Fruit fly (Drosophila melanogaster): ENCODE data around the gene CG42676.

DNA sequence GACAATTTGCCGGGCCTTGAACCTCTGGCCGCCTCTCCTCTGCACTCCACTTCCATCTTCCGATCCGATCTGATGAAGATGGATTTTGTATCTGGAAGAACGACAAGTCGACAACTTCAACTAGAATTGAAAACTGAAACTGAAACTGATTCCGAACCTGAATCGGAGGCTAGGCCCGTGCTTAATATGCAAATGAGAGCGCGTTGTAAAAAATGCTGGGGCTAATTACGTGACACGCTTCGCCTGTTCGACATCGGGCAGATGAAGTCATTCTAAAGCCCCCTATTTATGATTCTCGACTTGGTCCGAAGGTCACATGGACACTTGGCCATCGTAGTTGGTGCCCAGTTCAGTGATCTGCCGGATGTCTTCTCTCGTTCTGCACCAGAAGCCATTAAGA lies 13.7 kb downstream of the CG42676 start:
- TF ChIP-seq psq (optimal IDR thresholded peaks at IDR 0.05), result no peak
- no peak for TF ChIP-seq CG8478 (optimal IDR thresholded peaks at IDR 0.05)
- no peak for TF ChIP-seq Dll (optimal IDR thresholded peaks at IDR 0.05)
- TF ChIP-seq pan (optimal IDR thresholded peaks at IDR 0.05), result no peak
